Fruit fly (Drosophila melanogaster) S2 (cell line): ENCODE data around the gene CG8289.

ENCODE experiments used
- CG8478 ChIP-seq: fragments of >200 bp; optimal IDR thresholded peaks from 2 replicates; lab custom pipeline; 2018
- CTCF ChIP-seq, 2 experiments: fragments of >200 bp; optimal IDR thresholded peaks; 2 replicates each; lab custom pipeline; 2018

DNA sequence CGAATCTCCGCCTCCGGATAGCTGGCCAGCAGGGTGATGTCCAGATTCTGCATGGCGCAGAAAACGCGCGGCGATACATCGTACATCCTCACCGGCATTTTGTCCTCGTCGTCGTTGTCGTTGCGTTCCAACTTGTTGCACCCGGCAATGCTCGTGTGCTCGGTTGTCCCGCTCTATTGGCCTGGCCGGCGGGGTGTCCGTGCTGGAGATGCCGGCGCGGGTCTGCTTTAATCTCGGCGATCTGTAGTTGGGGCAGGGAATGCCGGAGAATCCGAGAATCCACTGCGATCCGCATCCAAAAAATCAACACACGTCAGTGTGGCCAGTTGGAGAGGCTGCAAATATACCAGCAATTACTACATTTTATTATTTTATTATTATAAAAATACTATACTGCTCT, 20.7 kb upstream of the CG8289 start, which contains the start of gene IntS2:
- TF ChIP-seq CG8478 (lab: Kevin White, UChicago): no peak
- no peak for TF ChIP-seq CTCF (optimal IDR thresholded peaks at IDR 0.05; lab: Kevin White, UChicago)
